Fruit fly (Drosophila melanogaster): Measurements from ENCODE around the gene CG10514.

The CG10514 gene

DNA sequence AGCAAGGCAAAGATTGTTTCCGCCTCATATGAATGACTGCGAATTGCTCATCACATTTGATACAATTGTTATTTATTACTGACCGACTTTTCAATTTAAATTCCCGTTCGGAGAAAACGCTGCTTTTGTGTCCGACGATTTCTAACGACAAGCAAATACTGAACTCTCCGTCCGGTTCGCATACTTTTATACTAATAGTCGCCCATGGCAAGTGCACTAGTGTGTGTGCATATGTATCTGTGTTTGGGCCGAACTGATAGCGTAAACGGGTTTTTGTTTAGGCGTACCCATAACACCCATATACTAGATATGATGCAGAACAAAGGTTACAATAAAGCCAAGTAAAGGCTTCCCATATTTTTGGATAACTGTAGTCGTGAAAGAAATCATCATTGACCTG lies 28.6 kb upstream of the CG10514 start, which contains the start of gene CG10550:
Gene CG10550, minus strand, starts transcription at position 164 of the 400 bp plus-strand sequence.
- peak; percentile 0 for TF ChIP-seq Hnf4 (GFP tag; optimal IDR thresholded peaks at IDR 0.05)
- TF ChIP-seq rgr (GFP tag; optimal IDR thresholded peaks at IDR 0.05), result no peak

- no peak for TF ChIP-seq pan (optimal IDR thresholded peaks at IDR 0.05)
- no peak for TF ChIP-seq Rel (GFP tag; optimal IDR thresholded peaks at IDR 0.05)
- peak; percentile 1 for TF ChIP-seq Rel (tag; optimal IDR thresholded peaks at IDR 0.05)
- no peak for TF ChIP-seq sage (GFP tag; optimal IDR thresholded peaks at IDR 0.05)
Observed at dm6 chr3R:25305822-25306544, 26.3 kb upstream of the CG10514 start.

dm6 chr3R:25303857-25304440 lies 24.3 kb upstream of the CG10514 start, which contains the start of gene CG31436:
Gene CG31436 (plus strand): TSS chr3R:25304137.
- TF ChIP-seq h (GFP tag; optimal IDR thresholded peaks at IDR 0.05) (no peak), sv (GFP tag; optimal IDR thresholded peaks at IDR 0.05) (no peak), brk (GFP tag; optimal IDR thresholded peaks at IDR 0.05) (peak; percentile 17), dmrt93B (GFP tag; optimal IDR thresholded peaks at IDR 0.05) (no peak), Mio (GFP tag; optimal IDR thresholded peaks at IDR 0.05) (no peak), CrebA (GFP tag; optimal IDR thresholded peaks at IDR 0.05; ENCODE audit: borderline replicate concordance) (peak; percentile 17), sage (GFP tag; optimal IDR thresholded peaks at IDR 0.05) (peak; percentile 26), pan (optimal IDR thresholded peaks at IDR 0.05) (no peak), Jra (GFP tag; optimal IDR thresholded peaks at IDR 0.05) (no peak), Rel (GFP tag; optimal IDR thresholded peaks at IDR 0.05) (no peak), Rel (tag; optimal IDR thresholded peaks at IDR 0.05) (peak; percentile 99)

dm6 chr3R:25302239-25302638 lies 22.6 kb upstream of the CG10514 start, which contains the start of gene CG31370:
Gene CG31370 (plus strand): TSS chr3R:25302464.
- TF ChIP-seq CG9705 (GFP tag; optimal IDR thresholded peaks at IDR 0.05) (no peak), HLH106 (tag; optimal IDR thresholded peaks at IDR 0.05) (no peak), GATAd (GFP tag; optimal IDR thresholded peaks at IDR 0.05) (no peak), brk (GFP tag; optimal IDR thresholded peaks at IDR 0.05) (peak; percentile 57), Dif (GFP tag; optimal IDR thresholded peaks at IDR 0.05; ENCODE audit: partially characterized antibody) (no peak), lola (GFP tag; optimal IDR thresholded peaks at IDR 0.05) (no peak)

- TF ChIP-seq dmrt93B (GFP tag; optimal IDR thresholded peaks at IDR 0.05) (no peak), OdsH (GFP tag; optimal IDR thresholded peaks at IDR 0.05) (no peak), foxo (GFP tag; optimal IDR thresholded peaks at IDR 0.05) (no peak), Abd-B (GFP tag; optimal IDR thresholded peaks at IDR 0.05) (no peak), GATAd (GFP tag; optimal IDR thresholded peaks at IDR 0.05) (no peak), N (GFP tag; optimal IDR thresholded peaks at IDR 0.05) (no peak)
Observed at dm6 chr3R:25300575-25300974, 20.9 kb upstream of the CG10514 start, which contains the start of gene CG13659. Gene CG13659 (plus strand): TSS chr3R:25300891.

DNA sequence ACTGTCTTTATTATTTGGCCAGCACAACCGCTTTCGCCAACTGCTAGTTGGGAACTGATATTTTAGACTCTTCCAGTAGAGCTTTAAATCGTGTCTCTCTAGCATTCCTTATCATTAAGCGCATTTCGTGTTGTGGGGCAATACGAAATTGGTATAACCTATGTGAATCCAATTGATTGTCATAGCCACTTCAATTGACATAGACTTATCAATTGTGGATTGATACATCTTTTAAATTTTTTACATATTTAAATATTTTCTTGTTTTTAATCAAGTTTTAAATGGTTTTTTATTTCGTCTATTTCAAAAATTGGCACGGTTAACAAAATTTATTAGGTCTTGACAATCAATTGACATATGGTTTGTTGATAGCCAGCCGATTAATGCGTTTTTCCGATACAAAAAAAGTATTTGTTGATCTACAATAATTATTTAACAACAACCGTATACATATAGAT lies 19.9 kb upstream of the CG10514 start, which contains the start of gene CG31288:
Gene CG31288, minus strand, starts transcription at position 51 of the 458 bp plus-strand sequence.
- no peak for TF ChIP-seq sage (GFP tag; optimal IDR thresholded peaks at IDR 0.05)
- TF ChIP-seq CrebA (GFP tag; optimal IDR thresholded peaks at IDR 0.05; ENCODE audit: borderline replicate concordance), result no peak
- no peak for TF ChIP-seq fru (GFP tag; optimal IDR thresholded peaks at IDR 0.05)
- no peak for TF ChIP-seq pan (optimal IDR thresholded peaks at IDR 0.05)
- no peak for TF ChIP-seq rgr (GFP tag; optimal IDR thresholded peaks at IDR 0.05)
- TF ChIP-seq sv (GFP tag; optimal IDR thresholded peaks at IDR 0.05), result no peak
- TF ChIP-seq foxo (GFP tag; optimal IDR thresholded peaks at IDR 0.05), result no peak
- TF ChIP-seq psq (GFP tag; optimal IDR thresholded peaks at IDR 0.05), result no peak
- no peak for TF ChIP-seq Mio (GFP tag; optimal IDR thresholded peaks at IDR 0.05)
- TF ChIP-seq Hr78 (GFP tag; optimal IDR thresholded peaks at IDR 0.05), result no peak
- TF ChIP-seq Dif (GFP tag; optimal IDR thresholded peaks at IDR 0.05; ENCODE audit: partially characterized antibody), result no peak
- no peak for TF ChIP-seq Myc (optimal IDR thresholded peaks at IDR 0.05)
- TF ChIP-seq Dfd (GFP tag; optimal IDR thresholded peaks at IDR 0.05), result no peak
- no peak for TF ChIP-seq lola (GFP tag; optimal IDR thresholded peaks at IDR 0.05)
- no peak for TF ChIP-seq br (GFP tag; optimal IDR thresholded peaks at IDR 0.05)
